Fruit fly (Drosophila melanogaster) whole organism: Measurements from ENCODE around the gene CG1275.

Experiments
- CG8478 ChIP-seq: fragments of >200 bp; optimal IDR thresholded peaks from 2 replicates; lab custom pipeline; 2018; ENCODE audit warnings: inconsistent platforms
- Dll ChIP-seq: fragments of >200 bp; optimal IDR thresholded peaks from 2 replicates; lab custom pipeline; 2017
- pan ChIP-seq: fragments of >200 bp; optimal IDR thresholded peaks from 2 replicates; lab custom pipeline; 2017
- usp ChIP-seq: fragments of >200 bp; optimal IDR thresholded peaks from 2 replicates; lab custom pipeline; 2017; ENCODE audit warnings: missing biosample characterization, missing genetic modification characterization, mixed read lengths

dm6 chr3L:2268525-2268924 lies 11.3 kb upstream of the CG1275 start, which contains the start of gene CG32302:
- TF ChIP-seq usp (GFP tag; lab: Kevin White, UChicago) (no peak), pan (lab: Kevin White, UChicago) (no peak), Dll (lab: Kevin White, UChicago) (no peak), CG8478 (no peak)
